Fruit fly (Drosophila melanogaster): Measurements from ENCODE around the gene RhoGEF64C.

The RhoGEF64C gene

dm6 chr3L:4700091-4700490 is 7.5 kb downstream of the RhoGEF64C start (continued):
- TF ChIP-seq cato (GFP tag; optimal IDR thresholded peaks at IDR 0.05; ENCODE audit: borderline replicate concordance): no peak
- TF ChIP-seq CG16779 (GFP tag; IDR thresholded peaks at IDR 0.05): no peak
- TF ChIP-seq CG7987 (GFP tag; optimal IDR thresholded peaks at IDR 0.05): no peak
- no peak for TF ChIP-seq bigmax (GFP tag; optimal IDR thresholded peaks at IDR 0.05)
- TF ChIP-seq stc (GFP tag; IDR thresholded peaks at IDR 0.05): peak; percentile 60
- no peak for TF ChIP-seq CG5953 (GFP tag; IDR thresholded peaks at IDR 0.05)
- TF ChIP-seq ssp (GFP tag; IDR thresholded peaks at IDR 0.05): 0 out of 2 replicates have a peak, but pooled peaks have one; percentile 10
- TF ChIP-seq CG5180 (GFP tag; optimal IDR thresholded peaks at IDR 0.05): no peak
- no peak for TF ChIP-seq gce (GFP tag; IDR thresholded peaks at IDR 0.05)
- TF ChIP-seq CG12942 (GFP tag; optimal IDR thresholded peaks at IDR 0.05): no peak
- no peak for TF ChIP-seq CG11247 (GFP tag; IDR thresholded peaks at IDR 0.05)
- no peak for TF ChIP-seq hkb (optimal IDR thresholded peaks at IDR 0.05)
- no peak for TF ChIP-seq hkb (GFP tag; IDR thresholded peaks at IDR 0.05)
- TF ChIP-seq CG6813 (GFP tag; optimal IDR thresholded peaks at IDR 0.05): no peak
- TF ChIP-seq Hmr (GFP tag; optimal IDR thresholded peaks at IDR 0.05): no peak
- TF ChIP-seq pho (GFP tag; optimal IDR thresholded peaks at IDR 0.05): no peak
- peak; percentile 35; the same call in 1 of the 2 replicates for TF ChIP-seq Xrp1 (GFP tag; IDR thresholded peaks at IDR 0.05)
- TF ChIP-seq Dref (GFP tag; IDR thresholded peaks at IDR 0.05): no peak
- TF ChIP-seq Eip74EF (GFP tag; optimal IDR thresholded peaks at IDR 0.05): no peak
- TF ChIP-seq ken (GFP tag; IDR thresholded peaks at IDR 0.05): no peak
- no peak for TF ChIP-seq CG10209 (GFP tag; optimal IDR thresholded peaks at IDR 0.05)
- TF ChIP-seq Xbp1 (GFP tag; optimal IDR thresholded peaks at IDR 0.05): no peak
- TF ChIP-seq p53 (GFP tag; optimal IDR thresholded peaks at IDR 0.05): no peak
- TF ChIP-seq crp (GFP tag; optimal IDR thresholded peaks at IDR 0.05): no peak
- no peak for TF ChIP-seq CG8388 (GFP tag; optimal IDR thresholded peaks at IDR 0.05)
- no peak for TF ChIP-seq HLH4C (GFP tag; IDR thresholded peaks at IDR 0.05; ENCODE audit: partially characterized antibody)
- no peak for TF ChIP-seq gfzf (GFP tag; optimal IDR thresholded peaks at IDR 0.05)
- no peak for TF ChIP-seq tin (GFP tag; optimal IDR thresholded peaks at IDR 0.05)
- TF ChIP-seq Scr (GFP tag; IDR thresholded peaks at IDR 0.05; ENCODE audit: partially characterized antibody): no peak
- no peak for TF ChIP-seq Oaz (GFP tag; IDR thresholded peaks at IDR 0.05)
- TF ChIP-seq Usf (GFP tag; optimal IDR thresholded peaks at IDR 0.05): no peak
- TF ChIP-seq CG11723 (GFP tag; optimal IDR thresholded peaks at IDR 0.05): no peak
- no peak for TF ChIP-seq repo (GFP tag; optimal IDR thresholded peaks at IDR 0.05)
- TF ChIP-seq Atf-2 (GFP tag; optimal IDR thresholded peaks at IDR 0.05): no peak
- TF ChIP-seq fu2 (GFP tag; optimal IDR thresholded peaks at IDR 0.05): no peak
- TF ChIP-seq odd (GFP tag; optimal IDR thresholded peaks at IDR 0.05): no peak
- no peak for TF ChIP-seq CHES-1-like (GFP tag; optimal IDR thresholded peaks at IDR 0.05)
- no peak for TF ChIP-seq Meics (GFP tag; optimal IDR thresholded peaks at IDR 0.05)
- peak; percentile 56 for TF ChIP-seq CG14441 (GFP tag; IDR thresholded peaks at IDR 0.05)
- TF ChIP-seq row (GFP tag; IDR thresholded peaks at IDR 0.05): peak; percentile 33; the same call in 1 of the 3 replicates
- no peak for TF ChIP-seq Atf3 (GFP tag; optimal IDR thresholded peaks at IDR 0.05)
- no peak for TF ChIP-seq bbx (GFP tag; IDR thresholded peaks at IDR 0.05; ENCODE audit: partially characterized antibody)
- no peak for TF ChIP-seq CG3281 (GFP tag; optimal IDR thresholded peaks at IDR 0.05)
- no peak for TF ChIP-seq CG31365 (tag; optimal IDR thresholded peaks at IDR 0.05)
- no peak for TF ChIP-seq ap (GFP tag; IDR thresholded peaks at IDR 0.05)
- TF ChIP-seq lov (optimal IDR thresholded peaks at IDR 0.05): no peak
- no peak for TF ChIP-seq lov (GFP tag; IDR thresholded peaks at IDR 0.05)
- no peak for TF ChIP-seq NfI (GFP tag; optimal IDR thresholded peaks at IDR 0.05)
- TF ChIP-seq CG17359 (tag; optimal IDR thresholded peaks at IDR 0.05): peak; percentile 0
- TF ChIP-seq vnd (GFP tag; IDR thresholded peaks at IDR 0.05; ENCODE audit: partially characterized antibody): no peak
- no peak for TF ChIP-seq cg (GFP tag; optimal IDR thresholded peaks at IDR 0.05)
